Fruit fly (Drosophila melanogaster) whole organism, embryonic: ENCODE measurements around the gene ppk23.

Experiments
- CG10267 ChIP-seq: fragments of 200-800 bp; sonication (Bioruptor generic); optimal IDR thresholded peaks from 2 replicates; lab custom pipeline; 2018; ENCODE audit warnings: missing biosample characterization, mild to moderate bottlenecking, missing genetic modification characterization, moderate library complexity
- CG9932 ChIP-seq: fragments of 200-800 bp; sonication (Bioruptor generic); IDR thresholded peaks from 2 replicates; pipeline ENCODE4 v1.3.6; 2022; ENCODE audit warnings: missing biosample characterization, missing genetic modification characterization
- MESR4 ChIP-seq: fragments of 200-800 bp; sonication (Bioruptor generic); optimal IDR thresholded peaks from 2 replicates; lab custom pipeline; 2018; ENCODE audit warnings: missing biosample characterization, mild to moderate bottlenecking, missing genetic modification characterization, moderate library complexity
- cg ChIP-seq: fragments of 200-800 bp; sonication (Bioruptor generic); optimal IDR thresholded peaks from 3 replicates; lab custom pipeline; 2019; ENCODE audit warnings: missing biosample characterization, mild to moderate bottlenecking, missing genetic modification characterization, moderate library complexity
- insv ChIP-seq, 2 experiments: fragments of 200-800 bp; sonication (Bioruptor generic); optimal IDR thresholded peaks; 3 replicates each; lab custom pipeline; 2016 to 2018; ENCODE audit warnings: missing biosample characterization in 2 of 2, missing genetic modification characterization in 2 of 2
- tap ChIP-seq: fragments of 200-800 bp; optimal IDR thresholded peaks from 3 replicates; lab custom pipeline; 2019; ENCODE audit warnings: missing biosample characterization, mild to moderate bottlenecking, missing genetic modification characterization, moderate library complexity

dm6 chrX:17537276-17537675, 31.8 kb downstream of the ppk23 start:
- TF ChIP-seq CG9932 (GFP tag; lab: Robert Waterston, UW) (no peak), MESR4 (GFP tag; lab: Kevin White, UChicago) (no peak), CG10267 (tag; lab: Kevin White, UChicago) (no peak), insv (GFP tag; optimal IDR thresholded peaks at IDR 0.05; lab: Kevin White, UChicago) (no peak), cg (GFP tag; lab: Kevin White, UChicago) (no peak), tap (no peak)
